Fruit fly (Drosophila melanogaster) whole organism, embryonic: ENCODE measurements around the gene CecA1.

Source experiments
- Adf1 ChIP-seq: fragments of 200-800 bp; sonication (Bioruptor generic); IDR thresholded peaks from 2 replicates; pipeline ENCODE4 v1.3.6; 2022; ENCODE audit warnings: missing biosample characterization, missing genetic modification characterization
- Aef1 ChIP-seq: fragments of 200-800 bp; sonication (Bioruptor generic); IDR thresholded peaks from 3 replicates; pipeline ENCODE4 v1.3.6; 2022; ENCODE audit warnings: missing biosample characterization, missing genetic modification characterization
- CG10321 ChIP-seq: fragments of 200-800 bp; sonication (Bioruptor generic); IDR thresholded peaks from 2 replicates; pipeline ENCODE4 v1.3.6; 2022; ENCODE audit warnings: missing biosample characterization, missing genetic modification characterization
- CG11093 ChIP-seq: fragments of 200-800 bp; sonication (Bioruptor generic); IDR thresholded peaks from 3 replicates; pipeline ENCODE4 v1.3.6; 2022; ENCODE audit warnings: missing biosample characterization, missing genetic modification characterization
- CG11695 ChIP-seq: fragments of 200-800 bp; sonication (Bioruptor generic); IDR thresholded peaks from 3 replicates; pipeline ENCODE4 v1.3.6; 2022; ENCODE audit warnings: missing biosample characterization, missing genetic modification characterization
- CG12659 ChIP-seq: fragments of 200-800 bp; sonication (Bioruptor generic); optimal IDR thresholded peaks from 3 replicates; lab custom pipeline; 2017; ENCODE audit warnings: mild to moderate bottlenecking, missing biosample characterization, missing genetic modification reagents, missing genetic modification characterization
- CG13123 ChIP-seq: fragments of 200-800 bp; sonication (Bioruptor generic); optimal IDR thresholded peaks from 2 replicates; lab custom pipeline; 2016; ENCODE audit warnings: missing biosample characterization, missing genetic modification characterization
- CG14860 ChIP-seq: fragments of 200-800 bp; sonication (Bioruptor generic); IDR thresholded peaks from 3 replicates; pipeline ENCODE4 v1.3.6; 2022; ENCODE audit warnings: missing biosample characterization, missing genetic modification characterization; ENCODE audit not compliant: partially characterized antibody
- CG17328 ChIP-seq: fragments of 200-800 bp; sonication (Bioruptor generic); IDR thresholded peaks from 2 replicates; pipeline ENCODE4 v1.3.6; 2022; ENCODE audit warnings: missing biosample characterization, missing genetic modification characterization
- CG17829 ChIP-seq: fragments of 200-800 bp; optimal IDR thresholded peaks from 2 replicates; lab custom pipeline; 2019; ENCODE audit warnings: missing biosample characterization, mild to moderate bottlenecking, missing genetic modification characterization, moderate library complexity
- CG17912 ChIP-seq: fragments of 200-800 bp; sonication (Bioruptor generic); optimal IDR thresholded peaks from 2 replicates; lab custom pipeline; 2018; ENCODE audit warnings: missing biosample characterization, mild to moderate bottlenecking, missing genetic modification characterization
- CG2129 ChIP-seq: fragments of 200-800 bp; sonication (Bioruptor generic); IDR thresholded peaks from 2 replicates; pipeline ENCODE4 v1.3.6; 2022; ENCODE audit warnings: missing biosample characterization, missing genetic modification characterization; ENCODE audit not compliant: partially characterized antibody
- CG3065 ChIP-seq: fragments of 200-800 bp; sonication (Bioruptor generic); optimal IDR thresholded peaks from 2 replicates; lab custom pipeline; 2016; ENCODE audit warnings: missing biosample characterization, missing genetic modification characterization
- CG3407 ChIP-seq: fragments of 200-800 bp; sonication (Bioruptor generic); optimal IDR thresholded peaks from 2 replicates; lab custom pipeline; 2018; ENCODE audit warnings: missing biosample characterization, mild to moderate bottlenecking, missing genetic modification characterization
- CG3838 ChIP-seq: fragments of 200-800 bp; sonication (Bioruptor generic); optimal IDR thresholded peaks from 3 replicates; lab custom pipeline; 2016; ENCODE audit warnings: missing biosample characterization, missing genetic modification characterization
- CG6272 ChIP-seq: fragments of 200-800 bp; sonication (Bioruptor generic); IDR thresholded peaks from 2 replicates; pipeline ENCODE4 v1.3.6; 2022; ENCODE audit warnings: missing biosample characterization, missing genetic modification characterization
- CG6791 ChIP-seq: fragments of 200-800 bp; sonication (Bioruptor generic); IDR thresholded peaks from 3 replicates; pipeline ENCODE4 v1.3.6; 2022; ENCODE audit warnings: missing biosample characterization, missing genetic modification characterization; ENCODE audit not compliant: partially characterized antibody
- CG7372 ChIP-seq: fragments of 200-800 bp; sonication (Bioruptor generic); IDR thresholded peaks from 2 replicates; pipeline ENCODE4 v1.3.6; 2022; ENCODE audit warnings: missing biosample characterization, missing genetic modification characterization
- CG7556 ChIP-seq: fragments of 200-800 bp; sonication (Bioruptor generic); optimal IDR thresholded peaks from 2 replicates; lab custom pipeline; 2017; ENCODE audit warnings: missing biosample characterization, mild to moderate bottlenecking, missing genetic modification characterization
- CG8290 ChIP-seq, 3 experiments: fragments of 200-800 bp; sonication (Bioruptor generic); optimal IDR thresholded peaks; 2 replicates each; lab custom pipeline; 2016 to 2019; ENCODE audit warnings: missing biosample characterization in 3 of 3, missing genetic modification characterization in 3 of 3, mild to moderate bottlenecking in 2 of 3, moderate library complexity in 1 of 3
- CG8924 ChIP-seq: fragments of 200-800 bp; optimal IDR thresholded peaks from 3 replicates; lab custom pipeline; 2019; ENCODE audit warnings: missing biosample characterization, mild to moderate bottlenecking, missing genetic modification characterization, moderate library complexity
- D19B ChIP-seq: fragments of 200-800 bp; sonication (Bioruptor generic); optimal IDR thresholded peaks from 2 replicates; lab custom pipeline; 2017; ENCODE audit warnings: missing biosample characterization, mild to moderate bottlenecking, missing genetic modification characterization
- Dll ChIP-seq: fragments of 200-800 bp; sonication (Bioruptor generic); IDR thresholded peaks from 4 replicates; pipeline ENCODE4 v1.3.6; 2022; ENCODE audit warnings: missing biosample characterization, missing genetic modification characterization; ENCODE audit not compliant: partially characterized antibody
- Elba2 ChIP-seq: fragments of 200-800 bp; sonication (Bioruptor generic); optimal IDR thresholded peaks from 3 replicates; lab custom pipeline; 2016; ENCODE audit warnings: missing biosample characterization, missing genetic modification characterization
- Gsc ChIP-seq: fragments of 200-800 bp; sonication (Bioruptor generic); IDR thresholded peaks from 2 replicates; pipeline ENCODE4 v1.3.6; 2022; ENCODE audit warnings: missing biosample characterization, missing genetic modification characterization
- HLHmδ ChIP-seq: fragments of 200-800 bp; sonication (Bioruptor generic); optimal IDR thresholded peaks from 2 replicates; lab custom pipeline; 2018; ENCODE audit warnings: missing biosample characterization, mild to moderate bottlenecking, missing genetic modification characterization, moderate library complexity
- Hand ChIP-seq: fragments of 200-800 bp; sonication (Bioruptor generic); optimal IDR thresholded peaks from 2 replicates; lab custom pipeline; 2017; ENCODE audit warnings: mild to moderate bottlenecking, missing biosample characterization, missing genetic modification reagents, missing genetic modification characterization
- Lhr ChIP-seq: fragments of 200-800 bp; sonication (Bioruptor generic); optimal IDR thresholded peaks from 3 replicates; lab custom pipeline; 2017; ENCODE audit warnings: mild to moderate bottlenecking, missing biosample characterization, missing genetic modification reagents, missing genetic modification characterization
- NK7.1 ChIP-seq: fragments of 200-800 bp; sonication (Bioruptor generic); optimal IDR thresholded peaks from 3 replicates; lab custom pipeline; 2016; ENCODE audit warnings: missing biosample characterization, missing genetic modification characterization
- Opbp ChIP-seq: fragments of 200-800 bp; sonication (Bioruptor generic); IDR thresholded peaks from 3 replicates; pipeline ENCODE4 v1.3.6; 2022; ENCODE audit warnings: missing biosample characterization, missing genetic modification characterization; ENCODE audit not compliant: partially characterized antibody
- Stat92E ChIP-seq, 3 experiments: fragments of >200 bp in 2 of 3; fragments of 200-800 bp in 1 of 3; sonication (Bioruptor generic) in 1 of 3; optimal IDR thresholded peaks; 2 replicates each; lab custom pipeline; 2017 to 2019; ENCODE audit warnings: missing biosample characterization in 3 of 3, missing genetic modification characterization in 3 of 3, mild to moderate bottlenecking in 1 of 3, moderate library complexity in 1 of 3
- amos ChIP-seq: fragments of 200-800 bp; sonication (Bioruptor generic); IDR thresholded peaks from 2 replicates; pipeline ENCODE4 v1.3.6; 2022; ENCODE audit warnings: missing biosample characterization, missing genetic modification characterization; ENCODE audit not compliant: partially characterized antibody
- btn ChIP-seq: fragments of 200-800 bp; sonication (Bioruptor generic); optimal IDR thresholded peaks from 2 replicates; lab custom pipeline; 2016; ENCODE audit warnings: missing biosample characterization, missing genetic modification characterization
- dati ChIP-seq: fragments of 200-800 bp; sonication (Bioruptor generic); IDR thresholded peaks from 2 replicates; pipeline ENCODE4 v1.3.6; 2022; ENCODE audit warnings: missing biosample characterization, missing genetic modification characterization
- klu ChIP-seq: fragments of 200-800 bp; sonication (Bioruptor generic); IDR thresholded peaks from 2 replicates; pipeline ENCODE4 v1.3.6; 2022; ENCODE audit warnings: missing biosample characterization, missing genetic modification characterization
- mirr ChIP-seq: fragments of 200-800 bp; sonication (Bioruptor generic); optimal IDR thresholded peaks from 3 replicates; lab custom pipeline; 2018; ENCODE audit warnings: missing biosample characterization, mild to moderate bottlenecking, missing genetic modification characterization
- odd ChIP-seq: fragments of 200-800 bp; sonication (Bioruptor generic); optimal IDR thresholded peaks from 2 replicates; lab custom pipeline; 2017; ENCODE audit warnings: missing biosample characterization, mild to moderate bottlenecking, missing genetic modification characterization
- psq ChIP-seq: fragments of 200-800 bp; sonication (Bioruptor generic); optimal IDR thresholded peaks from 2 replicates; lab custom pipeline; 2017; ENCODE audit warnings: missing biosample characterization, missing genetic modification characterization
- rib ChIP-seq: fragments of 200-800 bp; sonication (Bioruptor generic); IDR thresholded peaks from 2 replicates; pipeline ENCODE4 v1.3.6; 2022; ENCODE audit warnings: missing biosample characterization, missing genetic modification characterization
- sens ChIP-seq: fragments of 200-800 bp; sonication (Bioruptor generic); peaks from one replicate; lab custom pipeline; 2016; ENCODE audit warnings: missing biosample characterization, missing genetic modification characterization
- slbo ChIP-seq: fragments of 200-800 bp; sonication (Bioruptor generic); IDR thresholded peaks from 2 replicates; pipeline ENCODE4 v1.3.6; 2022; ENCODE audit warnings: missing biosample characterization, missing genetic modification characterization
- ssp ChIP-seq: fragments of 200-800 bp; sonication (Bioruptor generic); IDR thresholded peaks from 2 replicates; pipeline ENCODE4 v1.3.6; 2022; ENCODE audit warnings: missing biosample characterization, missing genetic modification characterization
- vnd ChIP-seq: fragments of 200-800 bp; sonication (Bioruptor generic); IDR thresholded peaks from 3 replicates; pipeline ENCODE4 v1.3.6; 2022; ENCODE audit warnings: missing biosample characterization, missing genetic modification characterization; ENCODE audit not compliant: partially characterized antibody
- zfh2 ChIP-seq: fragments of 200-800 bp; sonication (Bioruptor generic); optimal IDR thresholded peaks from 2 replicates; lab custom pipeline; 2016; ENCODE audit warnings: missing biosample characterization, missing genetic modification characterization

CecA1 gene

DNA sequence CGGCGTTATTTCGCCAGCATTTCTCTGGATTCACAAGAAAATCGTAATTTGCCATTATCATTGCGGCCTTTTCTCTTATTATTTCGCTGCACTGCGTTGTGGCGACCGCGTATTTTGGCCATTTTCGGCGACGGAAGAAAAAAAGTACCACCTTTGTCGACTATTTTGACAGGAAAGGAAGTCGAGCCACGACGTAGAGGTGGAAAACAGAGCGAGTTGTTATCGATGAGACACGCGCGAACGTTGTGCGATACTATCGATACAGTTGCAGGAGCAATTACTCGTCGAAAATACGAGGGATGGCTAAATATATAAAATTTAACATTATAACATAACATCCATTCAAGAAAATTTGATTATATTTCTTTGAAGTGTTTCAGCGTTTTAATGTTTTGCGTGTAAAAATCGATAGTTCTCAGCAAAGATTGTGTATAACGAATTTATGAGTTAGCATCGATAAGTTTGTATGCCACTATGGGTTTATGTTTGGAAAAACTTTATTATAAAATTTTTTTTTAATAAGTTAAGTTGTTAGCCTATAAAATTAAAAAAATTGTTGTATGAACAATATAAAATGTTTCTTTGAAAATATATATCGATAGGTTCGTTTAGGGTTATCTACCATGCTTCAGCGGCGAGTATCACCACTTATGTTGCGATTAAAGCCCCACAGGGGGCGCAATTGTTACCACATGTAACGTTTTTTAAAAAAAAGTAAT lies 1.7 kb upstream of the CecA1 start, which contains the start of gene RpS7 (continued):
- TF ChIP-seq vnd (GFP tag; lab: Robert Waterston, UW) (peak; percentile 99), klu (GFP tag; lab: Robert Waterston, UW) (no peak), CG3838 (GFP tag; lab: Kevin White, UChicago) (peak; percentile 1), CG11695 (GFP tag; lab: Robert Waterston, UW) (peak; percentile 79), CG6272 (GFP tag; lab: Robert Waterston, UW) (peak; percentile 76), Lhr (peak; percentile 51), Adf1 (GFP tag; lab: Robert Waterston, UW) (peak; percentile 53), ssp (GFP tag; lab: Robert Waterston, UW) (peak; percentile 39; the same call in 1 of the 2 replicates), amos (peak; percentile 96), slbo (GFP tag; lab: Robert Waterston, UW) (peak; percentile 80), CG17829 (peak; percentile 78), CG7372 (GFP tag; lab: Robert Waterston, UW) (peak; percentile 77), D19B (GFP tag; lab: Kevin White, UChicago) (peak; percentile 28), CG3407 (GFP tag; lab: Kevin White, UChicago) (peak; percentile 68), Elba2 (GFP tag; lab: Kevin White, UChicago) (no peak), CG13123 (GFP tag; lab: Kevin White, UChicago) (no peak), Hand (GFP tag; lab: Kevin White, UChicago) (peak; percentile 69), CG14860 (GFP tag; lab: Robert Waterston, UW) (peak; percentile 98), CG10321 (peak; percentile 39; the same call in 1 of the 2 replicates), CG17328 (GFP tag; lab: Robert Waterston, UW) (peak; percentile 83), Stat92E (GFP tag; optimal IDR thresholded peaks at IDR 0.05; lab: Kevin White, UChicago) (peak in 1 of 3 experiments; percentile 17), NK7.1 (GFP tag; lab: Kevin White, UChicago) (peak; percentile 46), CG11093 (GFP tag; lab: Robert Waterston, UW) (peak; percentile 53; the same call in 2 of the 3 replicates), CG8924 (tag; lab: Kevin White, UChicago) (peak; percentile 62), CG7556 (peak; percentile 66), zfh2 (GFP tag; lab: Kevin White, UChicago) (peak; percentile 31), btn (GFP tag; lab: Kevin White, UChicago) (peak; percentile 28), rib (peak; percentile 66), odd (GFP tag; lab: Kevin White, UChicago) (peak; percentile 88), Dll (peak; percentile 99), dati (GFP tag; lab: Robert Waterston, UW) (no peak), CG12659 (peak; percentile 70), Opbp (GFP tag; lab: Robert Waterston, UW) (peak; percentile 95), Gsc (GFP tag; lab: Robert Waterston, UW) (no peak), CG8290 (GFP tag; optimal IDR thresholded peaks at IDR 0.05; lab: Kevin White, UChicago) (peak; percentile 27), CG8290 (tag; optimal IDR thresholded peaks at IDR 0.05; lab: Kevin White, UChicago) (peak; percentile 8 to 79), CG6791 (GFP tag; lab: Robert Waterston, UW) (peak; percentile 94), CG17912 (GFP tag; lab: Kevin White, UChicago) (peak; percentile 84), Aef1 (GFP tag; lab: Robert Waterston, UW) (peak; percentile 48; the same call in 2 of the 3 replicates), mirr (peak; percentile 89), sens (GFP tag; lab: Kevin White, UChicago) (peak; percentile 92), HLHmδ (GFP tag; lab: Kevin White, UChicago) (peak; percentile 96), psq (GFP tag; lab: Kevin White, UChicago) (no peak), CG2129 (GFP tag; lab: Robert Waterston, UW) (peak; percentile 96), CG3065 (no peak)
